Worm (Caenorhabditis elegans): ENCODE measurements around the gene pro-3.
A peak's percentile ranks its signal among the peaks of the same experiment; 100 is the strongest.

Gene pro-3

ce11 chrV:19120743-19121642 is 2.8 kb upstream of the pro-3 start (continued):
- TF ChIP-seq snu-23 (GFP tag; optimal IDR thresholded peaks at IDR 0.05) (no peak), grh-1 (GFP tag; IDR thresholded peaks at IDR 0.05) (no peak)

- no peak for TF ChIP-seq elt-2 (tag; optimal IDR thresholded peaks at IDR 0.05)
- TF ChIP-seq nhr-85 (tag) = peak; percentile 33
- peak; percentile 27 for TF ChIP-seq fkh-8 (tag; optimal IDR thresholded peaks at IDR 0.05)
- no peak for TF ChIP-seq pqm-1 (tag; optimal IDR thresholded peaks at IDR 0.05)
- no peak for TF ChIP-seq ceh-63 (GFP tag; optimal IDR thresholded peaks at IDR 0.05)
- peak; percentile 41 for TF ChIP-seq C16A3.4 (tag; optimal IDR thresholded peaks at IDR 0.05)
- no peak for TF ChIP-seq Y116A8C.19 (tag; optimal IDR thresholded peaks at IDR 0.05; ENCODE audit: borderline replicate concordance)
- no peak for TF ChIP-seq nhr-237 (tag; optimal IDR thresholded peaks at IDR 0.05)
- no peak for TF ChIP-seq zag-1 (tag; optimal IDR thresholded peaks at IDR 0.05)
- peak; percentile 12 for TF ChIP-seq unc-86 (tag; optimal IDR thresholded peaks at IDR 0.05)
- TF ChIP-seq mep-1 (tag; optimal IDR thresholded peaks at IDR 0.05) = peak; percentile 9
- no peak for TF ChIP-seq sup-37 (GFP tag; optimal IDR thresholded peaks at IDR 0.05)
- TF ChIP-seq alr-1 (tag; optimal IDR thresholded peaks at IDR 0.05; ENCODE audit: borderline replicate concordance) = no peak
- peak; percentile 64 for TF ChIP-seq nhr-47 (tag; optimal IDR thresholded peaks at IDR 0.05)
- no peak for TF ChIP-seq pag-3 (tag; optimal IDR thresholded peaks at IDR 0.05; ENCODE audit: borderline replicate concordance, insufficient read depth)
- no peak for TF ChIP-seq efl-3 (GFP tag; optimal IDR thresholded peaks at IDR 0.05)
- TF ChIP-seq zip-4 (GFP tag; optimal IDR thresholded peaks at IDR 0.05) = no peak
- TF ChIP-seq mdl-1 (tag; optimal IDR thresholded peaks at IDR 0.05) = no peak
- no peak for TF ChIP-seq snpc-4 (tag; optimal IDR thresholded peaks at IDR 0.05)
- TF ChIP-seq skn-1 (tag; optimal IDR thresholded peaks at IDR 0.05) = peak; percentile 39
- no peak for TF ChIP-seq ceh-88 (GFP tag; IDR thresholded peaks at IDR 0.05)
- TF ChIP-seq rnt-1 (tag; optimal IDR thresholded peaks at IDR 0.05) = peak; percentile 42
- TF ChIP-seq lin-35 (GFP tag; optimal IDR thresholded peaks at IDR 0.05) = peak; percentile 77 to 88
- TF ChIP-seq dsc-1 (tag; optimal IDR thresholded peaks at IDR 0.05) = no peak
- TF ChIP-seq unc-30 (tag; optimal IDR thresholded peaks at IDR 0.05) = no peak
- TF ChIP-seq xbp-1 (tag; optimal IDR thresholded peaks at IDR 0.05) = peak; percentile 42
- TF ChIP-seq efl-1 (optimal IDR thresholded peaks at IDR 0.05) = peak; percentile 41 to 89
- peak; percentile 89 to 99 for TF ChIP-seq efl-1 (GFP tag; optimal IDR thresholded peaks at IDR 0.05 in 1 of 2)
- peak; percentile 52 to 58 for TF ChIP-seq lsy-2 (tag; optimal IDR thresholded peaks at IDR 0.05)
- peak; percentile 78 to 89 (median 88) for TF ChIP-seq dpl-1 (GFP tag; optimal IDR thresholded peaks at IDR 0.05)
- TF ChIP-seq isw-1 (GFP tag; IDR thresholded peaks at IDR 0.05) = peak; percentile 20; the same call in 1 of the 2 replicates
- TF ChIP-seq blmp-1 (tag; optimal IDR thresholded peaks at IDR 0.05) = no peak
- no peak for TF ChIP-seq C04F5.9 (tag; optimal IDR thresholded peaks at IDR 0.05)
- TF ChIP-seq elt-3 (tag; optimal IDR thresholded peaks at IDR 0.05) = peak in 1 of 6 experiments; percentile 7
- no peak for TF ChIP-seq unc-62 (GFP tag; optimal IDR thresholded peaks at IDR 0.05)
- TF ChIP-seq nhr-20 (tag; optimal IDR thresholded peaks at IDR 0.05) = peak; percentile 13
- TF ChIP-seq swsn-7 (tag; optimal IDR thresholded peaks at IDR 0.05) = peak; percentile 48
- TF ChIP-seq sptf-1 (tag; optimal IDR thresholded peaks at IDR 0.05) = no peak
- peak; percentile 40 for TF ChIP-seq tbx-2 (tag; optimal IDR thresholded peaks at IDR 0.05)
- peak in 2 of 3 experiments; percentile 23 to 39 for TF ChIP-seq ceh-82 (tag; optimal IDR thresholded peaks at IDR 0.05)
- no peak for TF ChIP-seq tlp-1 (tag; optimal IDR thresholded peaks at IDR 0.05)
- no peak for TF ChIP-seq hlh-4 (tag; optimal IDR thresholded peaks at IDR 0.05)
- peak; percentile 64 for TF ChIP-seq snu-23 (GFP tag; optimal IDR thresholded peaks at IDR 0.05)
- TF ChIP-seq nhr-19 (GFP tag; conservative IDR thresholded peaks at IDR 0.05) = peak; percentile 48; the same call in 1 of the 2 replicates
- no peak for TF ChIP-seq lin-15B (tag; optimal IDR thresholded peaks at IDR 0.05)
- TF ChIP-seq lin-39 (tag; optimal IDR thresholded peaks at IDR 0.05) = no peak
- no peak for TF ChIP-seq jun-1 (tag; optimal IDR thresholded peaks at IDR 0.05)
- TF ChIP-seq F16B12.6 (tag; optimal IDR thresholded peaks at IDR 0.05) = peak; percentile 8
These were observed 1.0 kb upstream of the pro-3 start, which contains the start of gene Y39B6A.13 for ce11 chrV:19119260-19119659. Y39B6A.13 (minus strand) TSS chrV:19119425.
